Fruit fly (Drosophila melanogaster) whole organism, embryonic: ENCODE data around the gene Sap30.

Experiments
- ATbp ChIP-seq: fragments of 200-800 bp; sonication (Bioruptor generic); optimal IDR thresholded peaks from 2 replicates; lab custom pipeline; 2017; ENCODE audit warnings: missing biosample characterization, mild to moderate bottlenecking, missing genetic modification characterization, missing genetic modification reagents
- Ada2b ChIP-seq: fragments of 200-800 bp; sonication (Bioruptor generic); IDR thresholded peaks from 2 replicates; pipeline ENCODE4 v1.3.6; 2022; ENCODE audit warnings: missing biosample characterization, missing genetic modification characterization
- B-H1 ChIP-seq: fragments of 200-800 bp; sonication (Bioruptor generic); IDR thresholded peaks from 3 replicates; pipeline ENCODE4 v1.3.6; 2022; ENCODE audit warnings: missing biosample characterization, missing genetic modification characterization
- CG10209 ChIP-seq: fragments of 200-800 bp; sonication (Bioruptor generic); optimal IDR thresholded peaks from 3 replicates; lab custom pipeline; 2017; ENCODE audit warnings: missing biosample characterization, mild to moderate bottlenecking, missing genetic modification characterization, missing genetic modification reagents
- CG10274 ChIP-seq: fragments of 200-800 bp; sonication (Bioruptor generic); optimal IDR thresholded peaks from 3 replicates; lab custom pipeline; 2017; ENCODE audit warnings: missing biosample characterization, mild to moderate bottlenecking, missing genetic modification characterization
- CG10959 ChIP-seq: fragments of 200-800 bp; sonication (Bioruptor generic); IDR thresholded peaks from 2 replicates; pipeline ENCODE4 v1.3.6; 2022; ENCODE audit warnings: missing biosample characterization, missing genetic modification characterization
- CG11085 ChIP-seq: fragments of 200-800 bp; sonication (Bioruptor generic); IDR thresholded peaks from 2 replicates; pipeline ENCODE4 v1.3.6; 2022; ENCODE audit warnings: missing biosample characterization, missing genetic modification characterization
- CG12236 ChIP-seq: fragments of 200-800 bp; sonication (Bioruptor generic); optimal IDR thresholded peaks from 2 replicates; lab custom pipeline; 2016; ENCODE audit warnings: missing biosample characterization, missing genetic modification characterization
- CG12659 ChIP-seq: fragments of 200-800 bp; sonication (Bioruptor generic); optimal IDR thresholded peaks from 3 replicates; lab custom pipeline; 2017; ENCODE audit warnings: mild to moderate bottlenecking, missing biosample characterization, missing genetic modification reagents, missing genetic modification characterization
- CG13624 ChIP-seq: fragments of 200-800 bp; sonication (Bioruptor generic); optimal IDR thresholded peaks from 2 replicates; lab custom pipeline; 2016; ENCODE audit warnings: missing biosample characterization, missing genetic modification characterization
- CG14050 ChIP-seq: fragments of 200-800 bp; sonication (Bioruptor generic); IDR thresholded peaks from 3 replicates; pipeline ENCODE4 v1.3.6; 2022; ENCODE audit warnings: missing biosample characterization, missing genetic modification characterization
- CG14710 ChIP-seq: fragments of 200-800 bp; sonication (Bioruptor generic); optimal IDR thresholded peaks from 3 replicates; lab custom pipeline; 2019; ENCODE audit warnings: missing biosample characterization, mild to moderate bottlenecking, missing genetic modification characterization, moderate library complexity
- CG30403 ChIP-seq: fragments of 200-800 bp; sonication (Bioruptor generic); optimal IDR thresholded peaks from 3 replicates; lab custom pipeline; 2016; ENCODE audit warnings: missing biosample characterization, missing genetic modification characterization
- CG31388 ChIP-seq: fragments of 200-800 bp; sonication (Bioruptor generic); optimal IDR thresholded peaks from 2 replicates; lab custom pipeline; 2016; ENCODE audit warnings: missing biosample characterization, missing genetic modification characterization
- CG3995 ChIP-seq: fragments of 200-800 bp; sonication (Bioruptor generic); optimal IDR thresholded peaks from 3 replicates; lab custom pipeline; 2016; ENCODE audit warnings: missing biosample characterization, missing genetic modification characterization
- CG5180 ChIP-seq: fragments of 200-800 bp; sonication (Bioruptor generic); optimal IDR thresholded peaks from 3 replicates; lab custom pipeline; 2017; ENCODE audit warnings: missing biosample characterization, missing genetic modification characterization, mild to moderate bottlenecking, moderate library complexity, missing genetic modification reagents
- CG5953 ChIP-seq: fragments of 200-800 bp; sonication (Bioruptor generic); IDR thresholded peaks from 2 replicates; pipeline ENCODE4 v1.3.6; 2022; ENCODE audit warnings: missing biosample characterization, missing genetic modification characterization
- CG6689 ChIP-seq: fragments of 200-800 bp; sonication (Bioruptor generic); IDR thresholded peaks from 2 replicates; pipeline ENCODE4 v1.3.6; 2022; ENCODE audit warnings: missing biosample characterization, missing genetic modification characterization
- CG7357 ChIP-seq: fragments of 200-800 bp; sonication (Bioruptor generic); IDR thresholded peaks from 3 replicates; pipeline ENCODE4 v1.3.6; 2022; ENCODE audit warnings: missing biosample characterization, missing genetic modification characterization
- CG8388 ChIP-seq: fragments of 200-800 bp; sonication (Bioruptor generic); optimal IDR thresholded peaks from 2 replicates; lab custom pipeline; 2019; ENCODE audit warnings: missing biosample characterization, mild to moderate bottlenecking, missing genetic modification characterization, moderate library complexity
- CG8478 ChIP-seq: fragments of >200 bp; optimal IDR thresholded peaks from 2 replicates; lab custom pipeline; 2018
- CG8924 ChIP-seq: fragments of 200-800 bp; optimal IDR thresholded peaks from 3 replicates; lab custom pipeline; 2019; ENCODE audit warnings: missing biosample characterization, mild to moderate bottlenecking, missing genetic modification characterization, moderate library complexity
- Deaf1 ChIP-seq: fragments of 200-800 bp; optimal IDR thresholded peaks from 3 replicates; lab custom pipeline; 2019; ENCODE audit warnings: missing biosample characterization, mild to moderate bottlenecking, missing genetic modification characterization, moderate library complexity
- ERR ChIP-seq: fragments of 200-800 bp; sonication (Bioruptor generic); optimal IDR thresholded peaks from 2 replicates; lab custom pipeline; 2016; ENCODE audit warnings: missing biosample characterization, missing genetic modification characterization
- HLH54F ChIP-seq: fragments of 200-800 bp; sonication (Bioruptor generic); optimal IDR thresholded peaks from 3 replicates; lab custom pipeline; 2016; ENCODE audit warnings: missing biosample characterization, missing genetic modification characterization
- Hr51 ChIP-seq, 2 experiments: fragments of 200-800 bp; sonication (Bioruptor generic); optimal IDR thresholded peaks; 2 replicates in 1 of 2; 3 replicates in 1 of 2; lab custom pipeline; 2016 to 2018; ENCODE audit warnings: missing biosample characterization in 2 of 2, missing genetic modification characterization in 2 of 2, mild to moderate bottlenecking in 1 of 2, moderate library complexity in 1 of 2
- MESR4 ChIP-seq: fragments of 200-800 bp; sonication (Bioruptor generic); optimal IDR thresholded peaks from 2 replicates; lab custom pipeline; 2018; ENCODE audit warnings: missing biosample characterization, mild to moderate bottlenecking, missing genetic modification characterization, moderate library complexity
- Max ChIP-seq: fragments of 200-800 bp; sonication (Bioruptor generic); optimal IDR thresholded peaks from 2 replicates; lab custom pipeline; 2016; ENCODE audit warnings: missing biosample characterization, mild to moderate bottlenecking, missing genetic modification characterization
- Med ChIP-seq: fragments of 200-800 bp; sonication (Bioruptor generic); peaks from one replicate; lab custom pipeline; 2016; ENCODE audit warnings: missing biosample characterization, missing genetic modification characterization, mild to moderate bottlenecking, inconsistent platforms, moderate library complexity
- Vsx1 ChIP-seq: fragments of 200-800 bp; sonication (Bioruptor generic); optimal IDR thresholded peaks from 2 replicates; lab custom pipeline; 2017; ENCODE audit warnings: missing biosample characterization, mild to moderate bottlenecking, missing genetic modification characterization, missing genetic modification reagents
- amos ChIP-seq: fragments of 200-800 bp; sonication (Bioruptor generic); IDR thresholded peaks from 2 replicates; pipeline ENCODE4 v1.3.6; 2022; ENCODE audit warnings: missing biosample characterization, missing genetic modification characterization; ENCODE audit not compliant: partially characterized antibody
- ase ChIP-seq: fragments of 200-800 bp; sonication (Bioruptor generic); IDR thresholded peaks from 3 replicates; pipeline ENCODE4 v1.3.6; 2022; ENCODE audit warnings: missing biosample characterization, missing genetic modification characterization
- ato ChIP-seq: fragments of 200-800 bp; sonication (Bioruptor generic); IDR thresholded peaks from 2 replicates; pipeline ENCODE4 v1.3.6; 2022; ENCODE audit warnings: missing biosample characterization, missing genetic modification characterization; ENCODE audit not compliant: partially characterized antibody
- bcd ChIP-seq: fragments of 200-800 bp; sonication (Bioruptor generic); optimal IDR thresholded peaks from 2 replicates; lab custom pipeline; 2017; ENCODE audit warnings: missing biosample characterization, mild to moderate bottlenecking, missing genetic modification characterization
- chinmo ChIP-seq: fragments of 200-800 bp; sonication (Bioruptor generic); IDR thresholded peaks from 4 replicates; pipeline ENCODE4 v1.3.6; 2022; ENCODE audit warnings: missing biosample characterization, missing genetic modification characterization; ENCODE audit not compliant: partially characterized antibody
- corto ChIP-seq: fragments of 200-800 bp; sonication (Bioruptor generic); optimal IDR thresholded peaks from 2 replicates; lab custom pipeline; 2016; ENCODE audit warnings: missing biosample characterization, mild to moderate bottlenecking, missing genetic modification characterization, moderate library complexity
- da ChIP-seq: fragments of 200-800 bp; sonication (Bioruptor generic); optimal IDR thresholded peaks from 2 replicates; lab custom pipeline; 2016; ENCODE audit warnings: missing biosample characterization, missing genetic modification characterization
- ems ChIP-seq: fragments of 200-800 bp; sonication (Bioruptor generic); optimal IDR thresholded peaks from 3 replicates; lab custom pipeline; 2016; ENCODE audit warnings: missing biosample characterization, missing genetic modification characterization
- eve ChIP-seq, 2 experiments: fragments of >200 bp; optimal IDR thresholded peaks; 2 replicates each; lab custom pipeline; 2017; ENCODE audit warnings: missing biosample characterization in 2 of 2, missing genetic modification characterization in 2 of 2
- fd96Cb ChIP-seq: fragments of 200-800 bp; sonication (Bioruptor generic); optimal IDR thresholded peaks from 2 replicates; lab custom pipeline; 2018; ENCODE audit warnings: missing biosample characterization, mild to moderate bottlenecking, missing genetic modification characterization, moderate library complexity
- gcm2 ChIP-seq: fragments of 200-800 bp; sonication (Bioruptor generic); optimal IDR thresholded peaks from 2 replicates; lab custom pipeline; 2016; ENCODE audit warnings: missing biosample characterization, missing genetic modification characterization
- ham ChIP-seq: fragments of 200-800 bp; sonication (Bioruptor generic); IDR thresholded peaks from 2 replicates; pipeline ENCODE4 v1.3.6; 2022; ENCODE audit warnings: missing biosample characterization, missing genetic modification characterization
- jing ChIP-seq: fragments of 200-800 bp; sonication (Bioruptor generic); optimal IDR thresholded peaks from 2 replicates; lab custom pipeline; 2018; ENCODE audit warnings: missing biosample characterization, mild to moderate bottlenecking, missing genetic modification characterization
- nmo ChIP-seq: fragments of 200-800 bp; sonication (Bioruptor generic); optimal IDR thresholded peaks from 2 replicates; lab custom pipeline; 2018; ENCODE audit warnings: missing biosample characterization, mild to moderate bottlenecking, missing genetic modification characterization, moderate library complexity
- pb ChIP-seq: fragments of 200-800 bp; sonication (Bioruptor generic); optimal IDR thresholded peaks from 3 replicates; lab custom pipeline; 2016; ENCODE audit warnings: missing biosample characterization, missing genetic modification characterization
- ro ChIP-seq: fragments of 200-800 bp; sonication (Bioruptor generic); IDR thresholded peaks from 2 replicates; pipeline ENCODE4 v1.3.6; 2022; ENCODE audit warnings: missing biosample characterization, missing genetic modification characterization
- salm ChIP-seq: fragments of 200-800 bp; sonication (Bioruptor generic); optimal IDR thresholded peaks from 2 replicates; lab custom pipeline; 2018; ENCODE audit warnings: missing biosample characterization, mild to moderate bottlenecking, missing genetic modification characterization
- sim ChIP-seq: fragments of 200-800 bp; sonication (Bioruptor generic); IDR thresholded peaks from 2 replicates; pipeline ENCODE4 v1.3.6; 2022; ENCODE audit warnings: missing biosample characterization, missing genetic modification characterization
- slp2 ChIP-seq: fragments of 200-800 bp; sonication (Bioruptor generic); optimal IDR thresholded peaks from 2 replicates; lab custom pipeline; 2016; ENCODE audit warnings: missing biosample characterization, missing genetic modification characterization
- tgo ChIP-seq: fragments of 200-800 bp; sonication (Bioruptor generic); IDR thresholded peaks from 3 replicates; pipeline ENCODE4 v1.3.6; 2022; ENCODE audit warnings: missing biosample characterization, missing genetic modification characterization
- tll ChIP-seq, 2 experiments: fragments of 200-800 bp in 1 of 2; fragments of >200 bp in 1 of 2; sonication (Bioruptor generic) in 1 of 2; optimal IDR thresholded peaks; 2 replicates each; lab custom pipeline; 2017 to 2019; ENCODE audit warnings: missing biosample characterization in 2 of 2, missing genetic modification characterization in 2 of 2, mild to moderate bottlenecking in 1 of 2, moderate library complexity in 1 of 2
- trem ChIP-seq: fragments of 200-800 bp; optimal IDR thresholded peaks from 3 replicates; lab custom pipeline; 2019; ENCODE audit warnings: missing biosample characterization, mild to moderate bottlenecking, missing genetic modification characterization, moderate library complexity

Gene Sap30

dm6 chrX:16783743-16784142 lies 3.3 kb upstream of the Sap30 start, which contains the start of gene mRpL22 (continued):
- TF ChIP-seq Med (GFP tag; lab: Kevin White, UChicago): peak; percentile 37
- TF ChIP-seq CG7357 (GFP tag; lab: Robert Waterston, UW): no peak
- no peak for TF ChIP-seq ham (GFP tag; lab: Robert Waterston, UW)
- no peak for TF ChIP-seq HLH54F
- TF ChIP-seq ERR (GFP tag; lab: Kevin White, UChicago): no peak
- no peak for TF ChIP-seq eve (GFP tag; optimal IDR thresholded peaks at IDR 0.05; lab: Kevin White, UChicago)
- no peak for TF ChIP-seq CG10274
- TF ChIP-seq ems: no peak
- no peak for TF ChIP-seq Ada2b (GFP tag; lab: Robert Waterston, UW)
- no peak for TF ChIP-seq slp2
- TF ChIP-seq CG10959 (GFP tag; lab: Robert Waterston, UW): no peak
- no peak for TF ChIP-seq CG13624 (GFP tag; lab: Kevin White, UChicago)
- TF ChIP-seq Deaf1 (tag; lab: Kevin White, UChicago): no peak
- no peak for TF ChIP-seq CG8388 (GFP tag; lab: Kevin White, UChicago)
- TF ChIP-seq pb (GFP tag; lab: Kevin White, UChicago): no peak
- no peak for TF ChIP-seq CG31388
- no peak for TF ChIP-seq CG8478 (lab: Kevin White, UChicago)
- no peak for TF ChIP-seq corto (GFP tag; lab: Kevin White, UChicago)
- TF ChIP-seq CG12236 (GFP tag; lab: Kevin White, UChicago): no peak
- no peak for TF ChIP-seq ro (GFP tag; lab: Robert Waterston, UW)
- TF ChIP-seq CG3995 (GFP tag; lab: Kevin White, UChicago): no peak
- no peak for TF ChIP-seq jing (GFP tag; lab: Kevin White, UChicago)
- TF ChIP-seq amos (GFP tag; lab: Robert Waterston, UW): peak; percentile 47; the same call in 1 of the 2 replicates
- no peak for TF ChIP-seq ato (GFP tag; lab: Robert Waterston, UW)
- TF ChIP-seq CG6689 (GFP tag; lab: Robert Waterston, UW): no peak
- TF ChIP-seq CG10209: no peak
- no peak for TF ChIP-seq ase
- no peak for TF ChIP-seq Vsx1
- TF ChIP-seq tll (GFP tag; optimal IDR thresholded peaks at IDR 0.05; lab: Kevin White, UChicago): no peak
- TF ChIP-seq sim (GFP tag; lab: Robert Waterston, UW): no peak
- TF ChIP-seq da: no peak
- TF ChIP-seq tgo (GFP tag; lab: Robert Waterston, UW): no peak
- no peak for TF ChIP-seq B-H1
- no peak for TF ChIP-seq CG11085 (GFP tag; lab: Robert Waterston, UW)
- TF ChIP-seq trem (tag; lab: Kevin White, UChicago): peak; percentile 26
- no peak for TF ChIP-seq bcd (GFP tag; lab: Kevin White, UChicago)
- no peak for TF ChIP-seq CG8924 (tag; lab: Kevin White, UChicago)
- TF ChIP-seq salm: no peak
- no peak for TF ChIP-seq ATbp
- no peak for TF ChIP-seq Hr51 (GFP tag; optimal IDR thresholded peaks at IDR 0.05; lab: Kevin White, UChicago)
- TF ChIP-seq CG14050 (GFP tag; lab: Robert Waterston, UW): no peak
- no peak for TF ChIP-seq CG5953
- TF ChIP-seq nmo (GFP tag; lab: Kevin White, UChicago): no peak
- no peak for TF ChIP-seq fd96Cb (tag; lab: Kevin White, UChicago)
- no peak for TF ChIP-seq CG5180 (GFP tag; lab: Kevin White, UChicago)
- TF ChIP-seq CG30403 (GFP tag; lab: Kevin White, UChicago): no peak
- TF ChIP-seq chinmo: no peak
- TF ChIP-seq CG14710 (tag; lab: Kevin White, UChicago): peak; percentile 56
- TF ChIP-seq gcm2 (GFP tag; lab: Kevin White, UChicago): no peak
- TF ChIP-seq Max: no peak
- peak; percentile 20 for TF ChIP-seq CG12659 (GFP tag; lab: Kevin White, UChicago)
- TF ChIP-seq MESR4: peak; percentile 88
